Worm (Caenorhabditis elegans) whole organism, mixed stage, embryonic: ENCODE measurements around the gene fbxa-210.

Experiments used
- M03D4.4 ChIP-seq: sonication (generic microtip); optimal IDR thresholded peaks from 2 replicates; lab custom pipeline; 2017; ENCODE audit warnings: mild to moderate bottlenecking, missing genetic modification characterization, missing compliant biosample characterization
- bed-3 ChIP-seq: fragments of 200-800 bp; sonication (Bioruptor generic); optimal IDR thresholded peaks from 3 replicates; lab custom pipeline; 2018; ENCODE audit warnings: mild to moderate bottlenecking, missing genetic modification characterization, moderate library complexity, missing compliant biosample characterization
- blmp-1 ChIP-seq: fragments of 150-350 bp; optimal IDR thresholded peaks from 2 replicates; lab custom pipeline; 2014; ENCODE audit warnings: missing biosample characterization, missing genetic modification characterization
- ceh-43 ChIP-seq: fragments of 200-800 bp; sonication (Bioruptor generic); optimal IDR thresholded peaks from 2 replicates; lab custom pipeline; 2018; ENCODE audit warnings: mild to moderate bottlenecking, missing genetic modification characterization, moderate library complexity, missing compliant biosample characterization
- ceh-83 ChIP-seq: fragments of 200-800 bp; sonication (Bioruptor generic); optimal IDR thresholded peaks from 2 replicates; lab custom pipeline; 2018; ENCODE audit warnings: mild to moderate bottlenecking, missing genetic modification characterization, missing compliant biosample characterization
- ces-1 ChIP-seq: fragments of 150-350 bp; optimal IDR thresholded peaks from 2 replicates; lab custom pipeline; 2014; ENCODE audit warnings: missing biosample characterization, missing genetic modification reagents, missing genetic modification characterization
- cnd-1 ChIP-seq: fragments of 200-800 bp; sonication (Bioruptor generic); optimal IDR thresholded peaks from 2 replicates; lab custom pipeline; 2018; ENCODE audit warnings: mild to moderate bottlenecking, missing genetic modification characterization, missing compliant biosample characterization
- drap-1 ChIP-seq: fragments of 200-800 bp; sonication (Bioruptor generic); optimal IDR thresholded peaks from 3 replicates; lab custom pipeline; 2018; ENCODE audit warnings: mild to moderate bottlenecking, missing genetic modification characterization, missing compliant biosample characterization
- elt-1 ChIP-seq: sonication (generic microtip); optimal IDR thresholded peaks from 2 replicates; lab custom pipeline; 2017; ENCODE audit warnings: missing genetic modification characterization, mild to moderate bottlenecking, missing compliant biosample characterization, antibody characterized with exemption, moderate library complexity, borderline replicate concordance; ENCODE audit not compliant: insufficient read depth
- flh-1 ChIP-seq: fragments of 200-800 bp; sonication (Bioruptor generic); optimal IDR thresholded peaks from 2 replicates; lab custom pipeline; 2018; ENCODE audit warnings: mild to moderate bottlenecking, missing genetic modification characterization, moderate library complexity, missing compliant biosample characterization
- ham-2 ChIP-seq: fragments of 200-800 bp; sonication (Bioruptor generic); optimal IDR thresholded peaks from 2 replicates; lab custom pipeline; 2018; ENCODE audit warnings: mild to moderate bottlenecking, missing genetic modification characterization, missing compliant biosample characterization
- lin-13 ChIP-seq: fragments of 150-350 bp; optimal IDR thresholded peaks from 2 replicates; lab custom pipeline; 2014; ENCODE audit warnings: missing biosample characterization, missing genetic modification characterization
- lin-32 ChIP-seq: fragments of 200-800 bp; sonication (Bioruptor generic); optimal IDR thresholded peaks from 2 replicates; lab custom pipeline; 2018; ENCODE audit warnings: mild to moderate bottlenecking, missing genetic modification characterization, missing compliant biosample characterization
- lsy-2 ChIP-seq: fragments of 150-350 bp; optimal IDR thresholded peaks from 2 replicates; lab custom pipeline; 2014; ENCODE audit warnings: missing biosample characterization, missing genetic modification characterization
- mab-5 ChIP-seq: fragments of 150-350 bp; optimal IDR thresholded peaks from 2 replicates; lab custom pipeline; 2014; ENCODE audit warnings: missing biosample characterization, missing genetic modification characterization
- mep-1 ChIP-seq: fragments of 150-350 bp; optimal IDR thresholded peaks from 2 replicates; lab custom pipeline; 2017; ENCODE audit warnings: missing biosample characterization, missing genetic modification reagents, missing genetic modification characterization, inconsistent platforms
- mls-2 ChIP-seq: sonication (generic microtip); optimal IDR thresholded peaks from 2 replicates; lab custom pipeline; 2016; ENCODE audit warnings: mild to moderate bottlenecking, missing genetic modification characterization, moderate library complexity, missing compliant biosample characterization
- nhr-12 ChIP-seq: fragments of 150-350 bp; optimal IDR thresholded peaks from 2 replicates; lab custom pipeline; 2014; ENCODE audit warnings: missing biosample characterization, missing genetic modification characterization
- nhr-2 ChIP-seq: fragments of 150-350 bp; optimal IDR thresholded peaks from 2 replicates; lab custom pipeline; 2014; ENCODE audit warnings: missing biosample characterization, missing genetic modification characterization
- nhr-237 ChIP-seq: fragments of 150-350 bp; optimal IDR thresholded peaks from 2 replicates; lab custom pipeline; 2014; ENCODE audit warnings: missing biosample characterization, missing genetic modification characterization
- nhr-28 ChIP-seq: fragments of 150-350 bp; optimal IDR thresholded peaks from 2 replicates; lab custom pipeline; 2014; ENCODE audit warnings: missing biosample characterization, missing genetic modification characterization
- sem-2 ChIP-seq: fragments of 200-800 bp; sonication (Bioruptor generic); optimal IDR thresholded peaks from 2 replicates; lab custom pipeline; 2018; ENCODE audit warnings: mild to moderate bottlenecking, missing genetic modification characterization, missing compliant biosample characterization
- sptf-1 ChIP-seq: sonication (generic microtip); optimal IDR thresholded peaks from 2 replicates; lab custom pipeline; 2017; ENCODE audit warnings: mild to moderate bottlenecking, missing genetic modification characterization, moderate library complexity, missing compliant biosample characterization
- tbx-8 ChIP-seq: fragments of 200-800 bp; sonication (Bioruptor generic); optimal IDR thresholded peaks from 2 replicates; lab custom pipeline; 2018; ENCODE audit warnings: mild to moderate bottlenecking, missing genetic modification characterization, moderate library complexity, missing compliant biosample characterization
- unc-120 ChIP-seq: sonication (generic microtip); optimal IDR thresholded peaks from 2 replicates; lab custom pipeline; 2017; ENCODE audit warnings: missing genetic modification characterization, missing compliant biosample characterization; ENCODE audit not compliant: poor library complexity, severe bottlenecking
- unc-39 ChIP-seq: fragments of 150-350 bp; optimal IDR thresholded peaks from 2 replicates; lab custom pipeline; 2014; ENCODE audit warnings: missing biosample characterization, missing genetic modification characterization
- unc-62 ChIP-seq: fragments of 150-350 bp; optimal IDR thresholded peaks from 2 replicates; lab custom pipeline; 2014; ENCODE audit warnings: missing biosample characterization, missing genetic modification reagents, missing genetic modification characterization
- zip-8 ChIP-seq: fragments of 150-350 bp; optimal IDR thresholded peaks from 2 replicates; lab custom pipeline; 2014; ENCODE audit warnings: missing biosample characterization, missing genetic modification characterization

Gene fbxa-210

DNA sequence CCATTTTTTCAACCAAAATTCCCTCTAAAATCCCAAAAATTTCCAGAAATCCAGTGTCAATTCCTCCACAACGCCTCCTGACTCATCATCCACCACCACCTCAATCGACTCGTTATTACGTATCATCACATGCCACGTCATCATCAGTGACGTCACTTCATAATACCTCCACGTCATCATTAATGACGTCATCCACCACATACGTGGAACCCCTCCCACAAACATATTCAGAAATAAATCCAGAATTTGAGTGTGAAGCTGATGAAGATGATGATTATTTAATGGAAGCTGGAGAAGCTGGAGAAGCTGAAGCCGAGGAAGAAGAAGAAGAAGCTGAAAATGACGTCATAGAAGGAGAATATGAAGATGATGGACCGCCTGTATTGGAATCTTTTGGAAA, 31.2 kb upstream of the fbxa-210 start:
- TF ChIP-seq zip-8 (tag; lab: Kevin White, UChicago) (peak; percentile 96), unc-39 (tag; lab: Kevin White, UChicago) (no peak)

ce11 chrV:18098387-18098786, 26.8 kb upstream of the fbxa-210 start, which contains the start of gene par-4:
par-4 (plus strand) TSS chrV:18098687.
- no peak for TF ChIP-seq ceh-43
- TF ChIP-seq nhr-28 (tag; lab: Kevin White, UChicago), result no peak
- no peak for TF ChIP-seq M03D4.4 (tag; lab: Kevin White, UChicago)
- TF ChIP-seq flh-1 (GFP tag; lab: Kevin White, UChicago), result no peak
- no peak for TF ChIP-seq ceh-83 (GFP tag; lab: Kevin White, UChicago)
- no peak for TF ChIP-seq unc-62 (GFP tag; lab: Kevin White, UChicago)
- no peak for TF ChIP-seq zip-8 (tag; lab: Kevin White, UChicago)
- TF ChIP-seq lin-32 (GFP tag; lab: Kevin White, UChicago), result no peak
- TF ChIP-seq bed-3 (GFP tag; lab: Kevin White, UChicago), result no peak
- no peak for TF ChIP-seq nhr-12 (tag; lab: Kevin White, UChicago)
- TF ChIP-seq mls-2 (tag; lab: Kevin White, UChicago), result no peak
- TF ChIP-seq lin-13, result no peak
- no peak for TF ChIP-seq mep-1 (tag; lab: Kevin White, UChicago)
- TF ChIP-seq sptf-1 (tag; lab: Kevin White, UChicago), result no peak
- TF ChIP-seq unc-39 (tag; lab: Kevin White, UChicago), result no peak
- TF ChIP-seq drap-1 (GFP tag; lab: Kevin White, UChicago), result no peak
- no peak for TF ChIP-seq nhr-2 (tag; lab: Kevin White, UChicago)

DNA sequence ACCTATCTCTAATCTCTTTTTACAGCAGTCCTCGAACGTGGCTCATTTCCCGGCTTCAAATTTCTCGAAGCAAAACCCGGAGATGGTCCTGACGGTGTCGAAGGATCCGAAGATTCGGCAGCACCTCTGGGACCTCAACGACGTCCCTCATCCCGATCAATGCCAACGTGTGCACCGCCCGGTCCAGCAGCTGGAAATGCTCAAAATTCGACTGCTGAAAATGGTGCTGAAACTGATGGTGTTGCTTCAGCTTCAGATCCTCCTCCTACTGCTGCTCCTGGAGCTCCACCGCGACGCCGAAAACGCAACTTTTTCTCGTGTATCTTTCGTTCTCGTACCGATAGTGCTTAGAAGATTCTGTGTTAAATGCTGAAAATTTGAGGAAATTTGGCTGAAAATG, 19.1 kb upstream of the fbxa-210 start:
- TF ChIP-seq elt-1 (tag; lab: Kevin White, UChicago) (no peak), lin-32 (GFP tag; lab: Kevin White, UChicago) (no peak), blmp-1 (tag; lab: Kevin White, UChicago) (no peak), lin-13 (no peak), unc-120 (no peak), lsy-2 (tag; lab: Kevin White, UChicago) (no peak), nhr-237 (no peak), ces-1 (no peak), ceh-83 (GFP tag; lab: Kevin White, UChicago) (no peak), nhr-2 (tag; lab: Kevin White, UChicago) (no peak), ham-2 (GFP tag; lab: Kevin White, UChicago) (no peak), mab-5 (no peak)

DNA sequence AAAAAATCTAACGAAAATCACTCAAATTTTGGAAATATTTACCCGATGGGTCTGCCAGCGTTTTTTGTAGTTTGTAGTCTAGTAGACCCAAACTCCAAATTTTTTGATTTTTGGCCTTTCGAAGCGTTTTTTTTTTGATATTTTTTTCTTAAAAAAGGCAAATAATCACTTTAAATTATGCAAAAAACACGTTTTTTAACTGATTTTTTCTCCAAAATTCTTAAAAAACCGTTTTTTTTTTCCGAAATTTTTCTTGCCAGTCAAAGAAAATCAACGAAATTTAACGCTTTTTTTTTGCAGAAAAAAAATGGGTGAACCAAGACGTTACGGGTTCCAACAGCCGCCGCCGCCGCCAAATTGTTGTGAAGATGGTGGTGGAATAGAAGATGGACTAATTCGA, 17.2 kb upstream of the fbxa-210 start, which contains the start of gene Y37H2A.1:
Gene Y37H2A.1, plus strand, starts transcription at position 301 of the 400 bp plus-strand sequence.
- no peak for TF ChIP-seq M03D4.4 (tag; lab: Kevin White, UChicago)
- no peak for TF ChIP-seq ces-1
- TF ChIP-seq nhr-12 (tag; lab: Kevin White, UChicago), result no peak
- TF ChIP-seq tbx-8 (GFP tag; lab: Kevin White, UChicago), result no peak
- no peak for TF ChIP-seq unc-120
- no peak for TF ChIP-seq elt-1 (tag; lab: Kevin White, UChicago)
- TF ChIP-seq nhr-28 (tag; lab: Kevin White, UChicago), result no peak
- no peak for TF ChIP-seq unc-62 (GFP tag; lab: Kevin White, UChicago)
- no peak for TF ChIP-seq flh-1 (GFP tag; lab: Kevin White, UChicago)
- no peak for TF ChIP-seq mab-5
- no peak for TF ChIP-seq lin-32 (GFP tag; lab: Kevin White, UChicago)
- TF ChIP-seq bed-3 (GFP tag; lab: Kevin White, UChicago), result no peak
- no peak for TF ChIP-seq ceh-83 (GFP tag; lab: Kevin White, UChicago)
- no peak for TF ChIP-seq lsy-2 (tag; lab: Kevin White, UChicago)
- TF ChIP-seq sptf-1 (tag; lab: Kevin White, UChicago), result no peak
- no peak for TF ChIP-seq zip-8 (tag; lab: Kevin White, UChicago)
- TF ChIP-seq unc-39 (tag; lab: Kevin White, UChicago), result no peak
- TF ChIP-seq sem-2 (GFP tag; lab: Kevin White, UChicago), result no peak
- no peak for TF ChIP-seq mls-2 (tag; lab: Kevin White, UChicago)
- TF ChIP-seq, all 35 proteins: peak for 0

ce11 chrV:18109449-18109848, 15.7 kb upstream of the fbxa-210 start:
- TF ChIP-seq cnd-1, result no peak
- peak; percentile 25 for TF ChIP-seq ces-1
